Fruit fly (Drosophila melanogaster): ENCODE data around the gene TM9SF4.

The TM9SF4 gene

dm6 chr2L:13746652-13747051 lies at the start of gene TM9SF4:
TM9SF4 (plus strand) TSS chr2L:13746952.
- TF ChIP-seq noc (tag; optimal IDR thresholded peaks at IDR 0.05) = no peak

- no peak for TF ChIP-seq noc (tag; optimal IDR thresholded peaks at IDR 0.05)
These were observed 47.7 kb upstream of the TM9SF4 start for dm6 chr2L:13699057-13699456.

- TF ChIP-seq noc (tag; optimal IDR thresholded peaks at IDR 0.05) = no peak
These were observed 38.8 kb upstream of the TM9SF4 start, which contains the start of gene Gpo3 for dm6 chr2L:13707915-13708314. Gpo3 (plus strand) TSS chr2L:13708215.

dm6 chr2L:13717121-13717520 lies 29.6 kb upstream of the TM9SF4 start, which contains the start of gene DIP-kappa:
DIP-kappa (minus strand) TSS chr2L:13717320.
- TF ChIP-seq noc (tag; optimal IDR thresholded peaks at IDR 0.05) = no peak

dm6 chr2L:13723542-13723941 lies 23.2 kb upstream of the TM9SF4 start, which contains the start of gene CG9014:
CG9014 (minus strand) TSS chr2L:13723642.
- no peak for TF ChIP-seq noc (tag; optimal IDR thresholded peaks at IDR 0.05)

dm6 chr2L:13732287-13732686 lies 14.5 kb upstream of the TM9SF4 start:
- TF ChIP-seq noc (tag; optimal IDR thresholded peaks at IDR 0.05) = no peak

dm6 chr2L:13735838-13736237 lies 10.9 kb upstream of the TM9SF4 start, which contains the start of gene nur:
nur (plus strand) TSS chr2L:13736138.
- no peak for TF ChIP-seq noc (tag; optimal IDR thresholded peaks at IDR 0.05)

dm6 chr2L:13763144-13763543 lies 16.4 kb downstream of the TM9SF4 start:
- TF ChIP-seq noc (tag; optimal IDR thresholded peaks at IDR 0.05) = no peak

- no peak for TF ChIP-seq noc (tag; optimal IDR thresholded peaks at IDR 0.05)
These were observed 24.1 kb downstream of the TM9SF4 start for dm6 chr2L:13770884-13771283.

dm6 chr2L:13773697-13774096 lies 26.9 kb downstream of the TM9SF4 start, which contains the start of gene CG43376:
CG43376 (plus strand) TSS chr2L:13773997.
- no peak for TF ChIP-seq noc (tag; optimal IDR thresholded peaks at IDR 0.05)

dm6 chr2L:13776928-13777686 lies 30.4 kb downstream of the TM9SF4 start:
- no peak for TF ChIP-seq noc (tag; optimal IDR thresholded peaks at IDR 0.05)

dm6 chr2L:13778648-13779047 lies 31.9 kb downstream of the TM9SF4 start:
- no peak for TF ChIP-seq noc (tag; optimal IDR thresholded peaks at IDR 0.05)

dm6 chr2L:13779162-13779561 lies 32.4 kb downstream of the TM9SF4 start:
- TF ChIP-seq noc (tag; optimal IDR thresholded peaks at IDR 0.05) = no peak

dm6 chr2L:13779795-13780108 lies 33.0 kb downstream of the TM9SF4 start:
- TF ChIP-seq noc (tag; optimal IDR thresholded peaks at IDR 0.05) = no peak

dm6 chr2L:13780109-13780947 lies 33.6 kb downstream of the TM9SF4 start, which contains the start of the genes CG9008 and p38b:
CG9008 (minus strand) TSS chr2L:13780165.
p38b (plus strand) TSS chr2L:13780689.
- peak; percentile 92 for TF ChIP-seq noc (tag; optimal IDR thresholded peaks at IDR 0.05)

Measured in whole organism, larva.